Worm (Caenorhabditis elegans): Measurements from ENCODE around the gene F47B8.8.

Gene F47B8.8

DNA sequence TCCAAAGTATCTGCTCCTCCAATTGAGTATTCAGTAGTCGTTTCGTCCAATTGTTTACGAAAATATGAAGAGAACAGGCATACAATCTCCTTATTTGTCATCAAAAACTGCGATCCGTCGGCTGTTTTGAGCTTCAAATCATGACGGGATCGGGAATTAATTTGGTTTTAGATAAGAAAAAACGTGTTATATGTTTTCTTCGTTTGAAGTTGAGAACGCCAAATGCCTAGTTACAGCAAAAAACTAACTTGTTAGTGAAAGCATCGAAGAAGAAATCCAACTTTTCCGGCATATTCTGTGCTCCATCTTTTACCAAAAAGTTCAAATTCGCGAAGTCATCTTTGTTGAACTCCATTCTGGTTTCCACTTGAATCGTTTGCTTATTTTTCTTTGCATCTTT, 42.2 kb upstream of the F47B8.8 start, which contains the start of gene F14D7.1:
TSS of gene F14D7.1 (minus strand) at position 101 of the 400 bp plus-strand sequence.
- no peak for TF ChIP-seq unc-55 (GFP tag; optimal IDR thresholded peaks at IDR 0.05)
- no peak for TF ChIP-seq pat-9 (tag; optimal IDR thresholded peaks at IDR 0.05)
- no peak for TF ChIP-seq odd-2 (tag; optimal IDR thresholded peaks at IDR 0.05)
- no peak for TF ChIP-seq K02D7.2 (tag; optimal IDR thresholded peaks at IDR 0.05)

DNA sequence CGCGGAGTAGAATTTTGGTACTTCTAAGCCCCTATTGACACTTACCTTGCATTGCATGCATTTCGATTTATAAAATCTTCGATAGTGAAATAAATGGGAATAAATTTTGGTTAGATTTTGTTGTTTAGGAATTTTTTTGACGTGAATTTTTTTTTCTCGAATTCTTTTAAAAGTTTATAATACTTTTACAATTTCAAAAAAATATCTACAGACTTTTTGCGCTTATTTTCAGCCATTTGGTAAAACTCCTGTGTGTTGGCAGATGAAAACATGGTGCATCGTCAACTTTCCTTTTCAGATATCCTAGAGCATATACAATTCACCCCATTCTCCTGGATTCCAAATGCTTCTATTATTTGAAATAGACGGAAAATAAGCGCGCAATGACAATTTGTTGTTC, 40.9 kb upstream of the F47B8.8 start, which contains the start of gene F14D7.18:
TSS of gene F14D7.18 (minus strand) at position 101 of the 400 bp plus-strand sequence.
- TF ChIP-seq ttx-3 (tag; optimal IDR thresholded peaks at IDR 0.05) (no peak), ceh-18 (tag; optimal IDR thresholded peaks at IDR 0.05) (no peak), ceh-14 (tag; optimal IDR thresholded peaks at IDR 0.05) (no peak), dmd-4 (tag; optimal IDR thresholded peaks at IDR 0.05; ENCODE audit: borderline replicate concordance) (no peak), pha-2 (tag; optimal IDR thresholded peaks at IDR 0.05) (no peak), ceh-9 (tag; optimal IDR thresholded peaks at IDR 0.05) (no peak), mec-3 (tag; optimal IDR thresholded peaks at IDR 0.05; ENCODE audit: borderline replicate concordance) (no peak), lin-11 (tag; optimal IDR thresholded peaks at IDR 0.05) (no peak), ceh-19 (GFP tag; optimal IDR thresholded peaks at IDR 0.05) (no peak), ztf-16 (tag; optimal IDR thresholded peaks at IDR 0.05) (no peak), ceh-24 (tag; optimal IDR thresholded peaks at IDR 0.05) (no peak), ceh-2 (tag; optimal IDR thresholded peaks at IDR 0.05) (no peak), pat-9 (tag; optimal IDR thresholded peaks at IDR 0.05) (no peak), fax-1 (tag; optimal IDR thresholded peaks at IDR 0.05) (no peak), ceh-6 (GFP tag; optimal IDR thresholded peaks at IDR 0.05) (no peak), ets-4 (tag; optimal IDR thresholded peaks at IDR 0.05) (no peak)

DNA sequence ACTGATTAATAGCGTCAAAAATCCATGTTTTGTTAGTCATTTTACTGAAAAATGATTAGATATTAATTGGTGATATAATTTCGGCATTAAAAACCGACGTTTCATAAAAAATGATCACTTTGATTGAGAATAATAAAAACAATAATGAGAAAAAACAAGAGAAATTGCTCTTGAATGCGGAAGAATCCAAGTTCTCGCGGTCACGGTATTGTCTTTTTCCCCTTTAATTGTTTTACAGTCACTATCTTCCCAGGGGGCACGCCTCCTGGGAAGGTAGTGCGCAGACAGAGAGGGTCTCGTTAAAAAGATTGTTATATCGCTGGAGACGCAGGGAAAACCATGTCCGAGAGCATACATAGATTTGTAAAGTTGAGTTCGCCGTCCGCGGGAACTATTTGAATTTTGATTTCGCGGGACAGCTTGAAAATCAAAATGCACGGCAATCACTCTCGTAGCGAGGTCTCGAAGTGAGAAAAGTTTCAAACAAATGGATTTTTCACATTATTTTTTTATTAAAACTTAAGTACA, 37.8 kb upstream of the F47B8.8 start, which contains the start of gene F14D7.2:
TSS of gene F14D7.2 (minus strand) at position 51 of the 528 bp plus-strand sequence.
- TF ChIP-seq ceh-6 (GFP tag; optimal IDR thresholded peaks at IDR 0.05), result no peak
- TF ChIP-seq C08G9.2 (tag; optimal IDR thresholded peaks at IDR 0.05), result no peak
- TF ChIP-seq sox-2 (GFP tag; IDR thresholded peaks at IDR 0.05), result no peak
- no peak for TF ChIP-seq pag-3 (tag; optimal IDR thresholded peaks at IDR 0.05; ENCODE audit: borderline replicate concordance)

DNA sequence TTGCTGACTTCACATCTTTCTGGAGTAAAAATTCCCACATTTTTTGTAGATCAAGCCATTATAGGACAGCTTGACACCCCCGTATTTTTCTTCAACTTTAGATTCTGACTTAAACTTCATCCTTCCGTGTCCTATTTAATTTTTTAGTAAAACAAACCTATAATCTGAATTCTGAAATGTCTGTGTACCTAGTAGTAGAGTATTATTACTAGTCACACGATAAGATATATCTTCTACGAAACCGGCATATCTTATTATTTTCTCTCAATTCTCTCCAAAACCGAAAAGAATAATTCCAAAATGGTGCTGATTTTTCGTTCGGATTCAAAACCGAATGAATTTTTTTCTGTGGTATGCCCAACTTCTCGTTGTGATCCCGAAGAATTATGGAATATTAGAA, 37.1 kb upstream of the F47B8.8 start, which contains the start of gene F14D7.9:
TSS of gene F14D7.9 (plus strand) at position 301 of the 400 bp plus-strand sequence.
- TF ChIP-seq unc-42 (tag; optimal IDR thresholded peaks at IDR 0.05), result no peak
- TF ChIP-seq npax-4 (tag; optimal IDR thresholded peaks at IDR 0.05), result no peak
- no peak for TF ChIP-seq hlh-8 (tag; optimal IDR thresholded peaks at IDR 0.05)

DNA sequence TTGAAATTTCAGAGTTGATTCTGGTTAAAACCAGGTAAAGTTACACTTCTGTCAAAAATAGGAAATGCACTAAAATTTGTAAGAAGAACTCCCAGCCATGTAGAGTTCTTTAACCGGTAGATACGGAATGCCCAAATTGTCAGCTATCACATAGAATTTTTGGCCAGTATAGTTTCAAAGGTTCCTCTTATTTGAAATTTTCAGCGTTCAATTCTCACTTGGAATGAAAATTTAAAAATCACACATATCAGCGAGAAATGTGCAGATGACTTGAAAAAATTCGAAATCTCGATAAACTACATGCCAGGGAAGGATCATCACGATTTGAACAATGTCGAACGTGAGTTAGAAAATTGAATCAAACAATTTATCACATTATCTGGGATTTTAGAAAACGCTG, 35.0 kb upstream of the F47B8.8 start, which contains the start of gene F14D7.3:
TSS of gene F14D7.3 (plus strand) at position 301 of the 400 bp plus-strand sequence.
- no peak for TF ChIP-seq pha-2 (tag; optimal IDR thresholded peaks at IDR 0.05)
- no peak for TF ChIP-seq nhr-232 (tag; optimal IDR thresholded peaks at IDR 0.05)
- TF ChIP-seq eyg-1 (tag; optimal IDR thresholded peaks at IDR 0.05), result no peak
- no peak for TF ChIP-seq ref-2 (tag; optimal IDR thresholded peaks at IDR 0.05)
- TF ChIP-seq ceh-45 (GFP tag; IDR thresholded peaks at IDR 0.05), result no peak
- no peak for TF ChIP-seq ttx-3 (tag; optimal IDR thresholded peaks at IDR 0.05)
- no peak for TF ChIP-seq T23F11.4 (GFP tag; optimal IDR thresholded peaks at IDR 0.05)
- no peak for TF ChIP-seq hlh-6 (tag; optimal IDR thresholded peaks at IDR 0.05)
- TF ChIP-seq syd-9 (tag; optimal IDR thresholded peaks at IDR 0.05), result no peak
- TF ChIP-seq K02D7.2 (tag; optimal IDR thresholded peaks at IDR 0.05), result no peak
- TF ChIP-seq ceh-14 (tag; optimal IDR thresholded peaks at IDR 0.05), result no peak
- TF ChIP-seq elt-4 (tag; optimal IDR thresholded peaks at IDR 0.05), result no peak
- TF ChIP-seq unc-42 (tag; optimal IDR thresholded peaks at IDR 0.05), result no peak
- TF ChIP-seq nhr-11 (tag; optimal IDR thresholded peaks at IDR 0.05), result no peak
- TF ChIP-seq F13H6.1 (tag; optimal IDR thresholded peaks at IDR 0.05), result no peak
- no peak for TF ChIP-seq fax-1 (tag; optimal IDR thresholded peaks at IDR 0.05)
- TF ChIP-seq sox-4 (tag; optimal IDR thresholded peaks at IDR 0.05), result no peak
- TF ChIP-seq elt-2 (tag; optimal IDR thresholded peaks at IDR 0.05), result no peak
- no peak for TF ChIP-seq ceh-6 (GFP tag; optimal IDR thresholded peaks at IDR 0.05)
